Worm (Caenorhabditis elegans): Measurements from ENCODE around the gene gsp-2.

gsp-2 gene

DNA sequence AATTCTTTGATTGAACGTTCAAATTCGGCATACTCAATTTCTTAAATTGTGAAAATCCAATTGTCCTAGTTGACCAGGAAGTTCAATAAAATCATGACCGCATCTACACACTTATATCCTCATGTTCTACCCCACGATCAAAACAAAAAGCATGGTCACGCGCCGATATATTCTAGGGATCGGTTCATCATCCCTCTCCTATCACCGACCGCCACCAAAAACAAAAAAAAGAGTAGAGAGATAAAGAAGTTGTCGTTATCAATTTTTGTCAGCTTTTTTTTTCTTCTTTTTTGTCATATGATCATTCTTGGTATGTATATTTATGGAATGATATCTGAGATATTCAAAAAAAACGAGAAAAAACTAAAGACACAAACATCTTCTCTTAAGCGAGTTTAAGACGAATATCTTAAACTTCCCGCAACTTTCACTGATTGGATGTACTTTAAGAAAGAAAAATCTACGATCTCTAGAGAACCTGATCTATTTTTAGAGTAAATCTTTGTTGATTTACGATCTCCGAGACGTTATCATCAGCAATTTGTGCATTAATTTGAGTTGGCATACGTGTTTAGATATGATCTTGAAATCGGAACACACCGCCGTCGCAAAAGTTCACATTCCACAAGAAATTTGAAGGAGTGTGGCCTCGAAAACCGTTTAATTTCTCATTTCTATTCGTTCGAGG is 31.3 kb upstream of the gsp-2 start (continued):
- TF ChIP-seq ces-1 (GFP tag; optimal IDR thresholded peaks at IDR 0.05) (no peak), vab-7 (GFP tag; IDR thresholded peaks at IDR 0.05) (no peak), D1046.2 (GFP tag; IDR thresholded peaks at IDR 0.05) (no peak), hlh-30 (tag; optimal IDR thresholded peaks at IDR 0.05; ENCODE audit: insufficient read depth) (peak; percentile 77), F26F4.8 (GFP tag; conservative IDR thresholded peaks at IDR 0.05) (no peak), mxl-3 (GFP tag; optimal IDR thresholded peaks at IDR 0.05) (peak; percentile 48), daf-8 (GFP tag; IDR thresholded peaks at IDR 0.05) (no peak), daf-12 (tag; optimal IDR thresholded peaks at IDR 0.05) (no peak), ctbp-1 (GFP tag; IDR thresholded peaks at IDR 0.05) (no peak), ceh-20 (GFP tag; IDR thresholded peaks at IDR 0.05) (no peak), fos-1 (tag; optimal IDR thresholded peaks at IDR 0.05) (no peak), nhr-28 (tag; optimal IDR thresholded peaks at IDR 0.05) (peak; percentile 80), unc-130 (GFP tag; optimal IDR thresholded peaks at IDR 0.05) (no peak), nhr-111 (GFP tag; optimal IDR thresholded peaks at IDR 0.05) (no peak), lin-1 (GFP tag; IDR thresholded peaks at IDR 0.05) (no peak), aha-1 (tag) (no peak), egl-27 (tag; optimal IDR thresholded peaks at IDR 0.05) (no peak), ztf-7 (tag; optimal IDR thresholded peaks at IDR 0.05) (no peak), lin-39 (tag; optimal IDR thresholded peaks at IDR 0.05) (no peak), nhr-11 (tag; optimal IDR thresholded peaks at IDR 0.05) (no peak), unc-62 (GFP tag; optimal IDR thresholded peaks at IDR 0.05 in 1 of 2) (peak in 1 of 2 experiments; percentile 90), unc-62 (tag; optimal IDR thresholded peaks at IDR 0.05) (no peak), F49E8.2 (tag; optimal IDR thresholded peaks at IDR 0.05; ENCODE audit: borderline replicate concordance) (no peak), lin-29 (GFP tag; IDR thresholded peaks at IDR 0.05) (0 out of 2 replicates have a peak, but pooled peaks have one; percentile 35), madf-5 (GFP tag; IDR thresholded peaks at IDR 0.05) (no peak), saeg-2 (GFP tag; IDR thresholded peaks at IDR 0.05) (no peak), zfp-2 (tag; optimal IDR thresholded peaks at IDR 0.05) (no peak)

DNA sequence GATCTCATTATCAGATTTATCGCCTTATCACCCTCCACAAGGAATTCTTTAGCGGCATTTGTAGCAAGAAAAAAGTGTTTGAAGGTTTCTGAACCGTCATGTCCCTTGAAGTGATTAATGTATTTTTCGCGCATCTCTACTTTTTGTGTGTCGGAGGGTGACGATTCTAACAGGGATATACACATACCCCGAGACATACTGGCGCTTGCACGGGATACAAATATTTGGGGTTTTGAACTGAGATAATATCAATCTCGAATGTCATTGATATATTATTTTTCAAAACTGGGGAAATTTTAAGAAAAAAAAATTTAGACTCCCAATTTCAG is 30.8 kb upstream of the gsp-2 start:
- TF ChIP-seq saeg-2 (GFP tag; IDR thresholded peaks at IDR 0.05), result no peak
- TF ChIP-seq nhr-28 (tag; optimal IDR thresholded peaks at IDR 0.05), result peak; percentile 72
- TF ChIP-seq nhr-111 (GFP tag; optimal IDR thresholded peaks at IDR 0.05), result no peak
- peak; percentile 57 for TF ChIP-seq hlh-30 (tag; optimal IDR thresholded peaks at IDR 0.05; ENCODE audit: insufficient read depth)
- TF ChIP-seq dpl-1 (GFP tag; optimal IDR thresholded peaks at IDR 0.05), result no peak
- TF ChIP-seq ceh-28 (tag; optimal IDR thresholded peaks at IDR 0.05), result no peak
- TF ChIP-seq hlh-11 (tag; optimal IDR thresholded peaks at IDR 0.05), result peak; percentile 31
- no peak for TF ChIP-seq nhr-41 (GFP tag; IDR thresholded peaks at IDR 0.05)
- peak in 1 of 2 experiments; percentile 43 for TF ChIP-seq unc-62 (GFP tag; optimal IDR thresholded peaks at IDR 0.05 in 1 of 2)
- TF ChIP-seq unc-62 (tag; optimal IDR thresholded peaks at IDR 0.05), result no peak
- no peak for TF ChIP-seq tag-97 (GFP tag; IDR thresholded peaks at IDR 0.05)
- no peak for TF ChIP-seq unc-130 (GFP tag; optimal IDR thresholded peaks at IDR 0.05)
- peak; percentile 24 for TF ChIP-seq aha-1 (tag)
- TF ChIP-seq lin-1 (GFP tag; IDR thresholded peaks at IDR 0.05), result no peak
- no peak for TF ChIP-seq mdt-29 (GFP tag; IDR thresholded peaks at IDR 0.05)
- no peak for TF ChIP-seq ama-1 (optimal IDR thresholded peaks at IDR 0.05)
- no peak for TF ChIP-seq dmd-6 (GFP tag; IDR thresholded peaks at IDR 0.05)
- no peak for TF ChIP-seq ZK337.2 (GFP tag; IDR thresholded peaks at IDR 0.05)
- TF ChIP-seq zfp-3 (GFP tag; conservative IDR thresholded peaks at IDR 0.05), result no peak

DNA sequence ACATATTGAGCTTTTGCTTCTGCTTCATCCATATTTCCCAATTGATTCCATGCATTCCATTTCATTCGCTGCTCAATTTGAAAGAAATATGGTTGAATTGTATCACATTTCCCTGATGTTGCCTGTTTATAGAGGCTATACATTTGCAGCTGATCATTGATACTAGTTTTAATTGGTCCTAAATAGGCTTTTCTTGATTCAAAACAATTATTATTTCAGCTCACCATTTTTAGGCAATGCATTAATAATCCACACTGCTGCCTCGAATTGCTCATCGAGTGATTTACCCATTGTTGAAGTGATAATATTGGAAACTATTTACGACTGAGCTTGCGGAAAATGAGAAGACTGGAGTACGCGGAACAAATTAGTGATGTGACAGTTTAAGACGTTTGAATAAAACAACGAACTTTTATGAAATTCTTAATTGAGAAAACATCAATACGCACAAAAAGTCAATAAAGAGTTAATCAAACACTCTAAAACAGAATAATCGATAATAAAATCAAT is 27.7 kb upstream of the gsp-2 start, which contains the start of gene acbp-4:
Gene acbp-4, minus strand, starts transcription at position 510 of the 510 bp plus-strand sequence.
- TF ChIP-seq aly-2 (tag; optimal IDR thresholded peaks at IDR 0.05) (no peak), aha-1 (tag) (no peak), snpc-4 (tag; optimal IDR thresholded peaks at IDR 0.05) (no peak), lin-13 (GFP tag; optimal IDR thresholded peaks at IDR 0.05) (no peak), gei-8 (GFP tag; optimal IDR thresholded peaks at IDR 0.05) (no peak), unc-62 (GFP tag; optimal IDR thresholded peaks at IDR 0.05 in 1 of 2) (peak in 1 of 2 experiments; percentile 60), unc-62 (tag; optimal IDR thresholded peaks at IDR 0.05) (no peak), ceh-28 (tag; optimal IDR thresholded peaks at IDR 0.05) (peak; percentile 38), mep-1 (tag; optimal IDR thresholded peaks at IDR 0.05) (no peak), zip-11 (GFP tag; IDR thresholded peaks at IDR 0.05) (no peak), daf-19 (GFP tag; conservative IDR thresholded peaks at IDR 0.05) (no peak), dve-1 (tag; optimal IDR thresholded peaks at IDR 0.05; ENCODE audit: insufficient read depth) (no peak), unc-39 (tag; optimal IDR thresholded peaks at IDR 0.05) (no peak), tra-1 (GFP tag; IDR thresholded peaks at IDR 0.05) (no peak), skn-1 (tag; optimal IDR thresholded peaks at IDR 0.05) (no peak)

All from whole organism, L4 larva.